Worm (Caenorhabditis elegans) whole organism, late embryonic: ENCODE measurements around the gene C09G9.5.

ENCODE experiments used
- K02D7.2 ChIP-seq: sonication (generic microtip); optimal IDR thresholded peaks from 2 replicates; lab custom pipeline; 2017; ENCODE audit warnings: mild to moderate bottlenecking, missing genetic modification characterization, missing compliant biosample characterization
- ceh-24 ChIP-seq: sonication (generic microtip); optimal IDR thresholded peaks from 2 replicates; lab custom pipeline; 2016; ENCODE audit warnings: mild to moderate bottlenecking, missing genetic modification characterization, missing compliant biosample characterization
- odd-2 ChIP-seq: sonication (generic microtip); optimal IDR thresholded peaks from 2 replicates; lab custom pipeline; 2017; ENCODE audit warnings: antibody characterized with exemption, mild to moderate bottlenecking, missing genetic modification characterization, missing compliant biosample characterization

DNA sequence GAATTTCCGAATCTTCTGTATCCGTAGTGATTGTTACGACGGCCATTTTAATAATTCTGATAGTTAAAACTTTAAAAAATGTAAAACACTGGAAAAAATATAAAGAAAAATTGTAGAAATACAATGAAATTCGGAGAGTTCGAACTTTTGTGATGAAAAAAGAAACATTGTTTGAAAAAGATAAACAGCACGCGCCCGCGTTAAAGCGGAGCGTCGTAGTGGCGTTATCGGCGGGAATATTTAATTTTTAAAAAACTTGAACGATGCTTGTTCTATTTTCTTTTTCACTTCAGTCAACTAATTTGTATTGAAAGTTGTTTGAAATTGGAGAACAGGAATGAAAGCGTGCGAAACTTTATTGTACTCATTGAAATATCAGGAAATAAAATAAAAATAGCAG, 16.7 kb upstream of the C09G9.5 start, which contains the start of gene npp-23:
- TF ChIP-seq odd-2 (tag; lab: Kevin White, UChicago) (no peak), ceh-24 (tag; lab: Kevin White, UChicago) (no peak), K02D7.2 (no peak)
